Worm (Caenorhabditis elegans) whole organism, dauer: ENCODE measurements around the gene chk-1.

Experiments
- unc-62 ChIP-seq: sonication (generic microtip); optimal IDR thresholded peaks from 2 replicates; lab custom pipeline; 2017; ENCODE audit warnings: missing biosample characterization, missing genetic modification reagents, missing genetic modification characterization

Gene chk-1

DNA sequence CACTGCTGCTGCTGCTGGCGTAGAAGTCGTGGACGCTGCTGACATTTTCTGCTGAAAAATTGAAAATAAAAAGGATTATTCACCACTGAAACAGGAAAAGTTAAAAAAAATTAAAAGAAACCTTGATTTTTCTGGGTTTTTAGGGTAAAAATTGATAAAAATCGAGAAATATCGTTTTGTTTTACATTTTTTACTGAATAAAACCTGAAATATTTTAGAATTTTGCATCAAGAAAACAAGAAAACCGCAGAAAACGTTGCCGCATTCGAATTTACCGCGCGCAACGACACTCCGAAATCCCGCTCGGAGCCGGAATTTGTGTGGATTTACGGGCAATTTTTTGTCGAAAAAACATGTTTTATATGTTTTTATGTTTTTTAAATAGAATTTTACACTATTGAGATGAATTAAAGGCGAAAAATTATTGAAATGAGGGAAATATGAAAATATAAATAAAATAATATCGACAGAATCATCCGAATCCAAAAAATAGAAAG is at the start of gene chk-1:
chk-1 (minus strand) TSS at position 51 of the 497 bp plus-strand sequence.
- no peak for TF ChIP-seq unc-62 (GFP tag; lab: Kevin White, UChicago)

DNA sequence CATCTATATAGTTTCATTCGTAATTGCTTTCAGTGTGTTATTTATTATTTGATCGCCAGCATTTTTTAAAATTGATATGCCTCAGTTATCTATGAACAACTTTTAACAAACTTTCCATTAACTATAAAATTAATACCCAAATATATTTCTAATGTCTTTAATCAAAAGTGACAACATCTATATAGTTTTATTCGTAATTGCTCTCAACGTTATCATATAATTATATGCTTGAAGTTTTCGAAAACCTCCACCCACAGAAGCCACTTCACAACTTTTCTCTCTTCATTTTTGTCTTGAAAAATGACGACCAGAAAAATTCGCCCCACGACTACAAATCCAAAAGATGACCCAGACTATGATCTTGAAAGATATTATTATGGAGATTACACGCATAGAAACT is 49.1 kb upstream of the chk-1 start, which contains the start of gene srw-6:
srw-6 (plus strand) TSS at position 301 of the 400 bp plus-strand sequence.
- TF ChIP-seq unc-62 (GFP tag; lab: Kevin White, UChicago) = no peak

DNA sequence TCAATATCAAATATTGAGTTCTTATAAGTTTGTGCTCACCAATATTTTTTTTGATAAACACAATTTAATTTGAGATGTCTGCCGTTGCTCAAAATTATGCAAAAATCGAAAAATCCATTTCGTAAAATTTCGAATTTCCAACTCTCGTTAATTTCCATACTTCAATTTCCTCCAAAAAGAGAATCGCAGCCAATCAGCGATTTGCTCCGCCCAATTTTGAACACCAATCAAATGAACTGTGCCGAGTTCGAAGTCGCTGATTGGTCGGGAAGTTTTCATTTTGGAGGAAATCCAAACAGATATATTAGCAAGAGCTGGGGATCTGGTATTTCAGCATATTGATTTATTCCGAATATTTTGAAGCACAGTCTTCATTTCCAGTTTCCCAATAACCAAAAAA is 48.6 kb upstream of the chk-1 start:
- no peak for TF ChIP-seq unc-62 (GFP tag; lab: Kevin White, UChicago)

DNA sequence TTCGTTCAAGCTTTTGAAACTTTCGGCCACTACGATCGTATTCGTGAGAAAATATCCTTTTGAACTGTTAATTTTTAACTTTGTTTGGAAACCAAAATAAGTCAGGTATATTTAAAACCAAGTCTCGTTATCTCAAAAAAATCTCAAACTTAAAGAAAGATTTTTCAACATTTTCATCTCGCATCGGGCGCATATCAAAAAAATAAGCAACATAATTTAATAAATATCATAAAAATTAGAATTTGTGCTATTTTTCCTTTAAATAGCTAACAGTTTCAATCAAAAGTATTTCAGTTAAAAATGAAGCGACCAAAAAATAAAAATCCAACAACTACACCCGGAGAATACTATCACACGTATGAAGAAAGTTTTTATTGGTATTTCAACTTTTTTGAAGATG is 46.7 kb upstream of the chk-1 start, which contains the start of gene srw-7:
srw-7 (plus strand) TSS at position 301 of the 400 bp plus-strand sequence.
- TF ChIP-seq unc-62 (GFP tag; lab: Kevin White, UChicago) = no peak

DNA sequence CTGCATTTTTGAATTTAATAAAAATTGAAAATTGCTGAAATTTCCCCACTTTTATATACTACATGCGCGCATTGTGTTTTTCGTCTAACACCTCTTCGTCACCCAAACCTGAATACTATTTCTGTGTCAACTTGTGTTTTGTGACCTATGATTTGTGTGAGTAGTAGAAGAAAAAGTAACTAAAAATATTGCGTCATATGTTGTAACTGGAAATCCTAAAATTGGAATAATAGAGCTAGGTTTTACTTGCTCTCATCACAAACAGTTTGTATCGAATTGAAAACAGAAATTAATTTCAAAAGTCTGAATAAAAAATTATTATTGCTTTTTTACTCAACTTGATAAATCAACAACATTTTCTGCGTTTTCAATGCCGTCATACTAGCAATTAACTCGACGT is 46.2 kb upstream of the chk-1 start, which contains the start of gene R08F11.4:
R08F11.4 (minus strand) TSS at position 29 of the 400 bp plus-strand sequence.
- no peak for TF ChIP-seq unc-62 (GFP tag; lab: Kevin White, UChicago)

DNA sequence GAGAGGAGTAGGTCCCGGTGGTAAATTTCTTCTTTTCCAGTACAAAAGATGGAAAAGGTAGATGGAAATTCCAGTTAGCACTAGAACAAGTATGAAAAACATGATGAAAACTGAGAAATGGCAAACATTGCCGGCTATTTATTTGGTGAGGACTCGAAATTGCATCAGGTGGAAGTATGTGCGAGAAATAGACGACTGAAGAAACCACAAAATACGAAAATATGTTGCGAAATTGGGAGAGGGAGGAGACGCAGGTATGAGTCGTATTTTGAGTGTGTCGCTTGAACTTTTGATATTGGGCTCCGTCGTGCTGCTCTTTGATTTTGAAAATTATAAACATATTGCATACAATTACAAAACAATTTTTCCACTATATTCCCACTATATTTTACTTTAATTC is 44.1 kb upstream of the chk-1 start, which contains the start of gene cyp-33C8:
cyp-33C8 (minus strand) TSS at position 200 of the 400 bp plus-strand sequence.
- TF ChIP-seq unc-62 (GFP tag; lab: Kevin White, UChicago) = no peak

DNA sequence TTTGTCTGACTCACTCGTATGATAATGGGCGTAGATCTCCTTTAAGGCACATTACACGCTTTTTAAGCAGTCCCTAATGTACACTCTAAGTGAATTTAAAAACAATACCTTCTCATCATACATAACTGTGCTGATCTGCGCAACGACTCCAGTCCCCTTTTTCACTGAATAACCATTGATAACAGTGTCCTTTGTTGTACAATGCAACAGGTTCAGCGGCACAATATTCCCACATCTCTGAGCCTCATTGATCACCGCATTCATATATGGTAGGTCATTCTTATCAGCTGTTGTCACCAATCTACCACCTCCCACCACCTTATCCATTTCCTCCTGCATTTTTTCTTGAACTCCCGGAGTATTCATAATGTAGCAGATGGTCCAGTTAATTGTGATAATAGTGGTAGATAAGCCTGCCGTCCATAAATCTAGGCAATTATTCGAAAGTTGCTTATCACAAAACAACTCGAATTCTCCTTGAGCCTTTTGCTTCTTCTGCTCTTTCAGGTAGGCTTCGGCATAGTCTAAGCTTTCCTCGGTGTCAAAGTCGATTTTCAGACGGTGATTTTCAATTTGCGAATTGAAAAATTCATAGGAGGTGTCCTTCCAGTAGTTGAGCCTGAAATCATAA is 42.6 kb upstream of the chk-1 start:
- TF ChIP-seq unc-62 (GFP tag; lab: Kevin White, UChicago) = no peak

DNA sequence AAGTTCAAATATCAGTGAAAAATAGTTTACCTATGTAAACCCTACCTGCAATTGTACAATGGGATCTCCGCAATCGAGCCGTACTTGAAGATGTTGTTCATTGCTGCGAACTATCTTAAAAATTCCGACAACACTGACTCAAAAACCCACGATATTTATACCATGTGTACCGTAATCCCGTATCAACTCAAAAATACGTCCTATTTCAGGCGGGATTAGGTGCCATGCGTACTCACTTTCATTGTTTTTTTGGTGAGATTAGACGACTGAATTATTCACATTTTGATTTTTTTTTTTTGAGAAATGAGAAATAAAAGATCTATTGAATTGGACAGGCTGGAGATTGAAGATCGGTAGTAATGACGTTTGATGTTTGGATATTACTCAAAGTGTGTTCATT is 41.1 kb upstream of the chk-1 start, which contains the start of gene srt-30:
srt-30 (minus strand) TSS at position 101 of the 400 bp plus-strand sequence.
- no peak for TF ChIP-seq unc-62 (GFP tag; lab: Kevin White, UChicago)

DNA sequence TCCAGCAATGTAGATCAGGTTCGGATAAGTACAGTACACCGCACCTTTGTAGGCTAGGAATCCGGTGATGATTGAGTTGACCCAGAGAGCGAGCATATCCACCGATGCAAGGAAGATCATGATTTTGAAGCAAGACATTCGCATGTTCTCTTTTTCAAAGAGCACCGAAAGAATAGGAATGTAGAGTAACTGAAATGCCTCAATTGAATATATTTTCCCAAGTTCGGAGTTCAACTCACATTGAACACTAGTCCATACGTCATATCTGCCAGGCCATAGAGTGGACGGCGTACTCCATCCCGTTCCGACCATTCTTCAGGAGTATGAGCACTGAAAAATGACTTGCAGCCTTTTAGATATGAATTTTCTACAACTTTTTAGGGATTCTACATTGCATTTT is 40.5 kb upstream of the chk-1 start:
- no peak for TF ChIP-seq unc-62 (GFP tag; lab: Kevin White, UChicago)

DNA sequence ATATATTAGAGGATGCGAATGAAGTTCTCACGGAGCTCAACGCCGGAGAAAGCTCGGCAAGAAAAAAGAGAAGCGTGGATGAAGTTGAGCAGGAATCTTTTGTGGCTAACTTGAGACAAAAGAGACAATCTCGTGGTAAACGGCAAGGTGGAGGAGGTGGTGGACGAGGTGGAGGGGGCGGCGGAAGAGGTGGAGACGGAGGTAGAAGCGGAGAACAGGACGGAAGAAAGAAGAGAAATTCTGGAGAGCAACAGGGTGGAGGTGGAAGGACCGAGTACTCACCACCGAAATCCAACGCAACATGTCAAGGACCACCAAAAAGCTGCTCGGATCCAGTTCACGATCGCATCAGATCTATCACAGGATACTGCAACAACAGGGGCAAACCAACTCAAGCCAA is 31.2 kb upstream of the chk-1 start:
- no peak for TF ChIP-seq unc-62 (GFP tag; lab: Kevin White, UChicago)

DNA sequence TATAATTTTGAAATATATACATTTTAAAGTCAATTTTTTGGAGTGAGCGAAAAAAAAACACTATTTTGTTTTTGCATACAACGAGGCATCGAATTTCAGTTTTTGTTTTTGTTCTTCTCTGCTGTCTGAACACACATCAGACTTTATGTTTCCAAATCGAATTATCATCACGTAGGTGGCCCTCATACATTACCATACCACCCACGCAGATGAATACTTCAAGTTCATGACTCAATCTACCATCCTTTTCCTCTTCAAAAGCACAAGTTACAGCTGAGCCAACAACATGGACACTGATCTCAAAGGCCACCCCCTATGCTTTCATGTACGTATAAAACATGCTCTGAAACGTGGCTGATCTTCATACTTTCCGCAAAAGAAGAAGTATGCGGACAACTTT is 30.5 kb upstream of the chk-1 start, which contains the start of gene R08F11.7:
R08F11.7 (plus strand) TSS at position 301 of the 400 bp plus-strand sequence.
- no peak for TF ChIP-seq unc-62 (GFP tag; lab: Kevin White, UChicago)

DNA sequence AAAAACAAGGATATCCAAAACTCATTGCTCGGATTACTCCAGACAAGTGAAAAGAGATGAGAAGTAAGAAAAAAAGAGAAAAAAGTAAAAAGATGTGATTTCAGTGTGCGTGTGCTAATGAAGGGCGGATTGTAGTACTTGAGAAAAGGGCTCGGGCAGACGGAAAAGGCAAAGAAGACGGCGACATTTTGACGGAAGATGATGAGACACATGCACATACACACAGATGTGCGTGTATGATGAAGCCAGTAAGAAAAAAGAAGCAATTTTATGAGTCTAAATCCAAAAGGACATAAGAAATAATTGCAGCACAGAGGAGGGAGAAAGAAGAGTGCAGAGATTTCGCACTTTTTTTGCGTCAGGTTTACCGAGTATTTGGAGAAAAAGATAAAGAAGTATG is 29.3 kb upstream of the chk-1 start:
- TF ChIP-seq unc-62 (GFP tag; lab: Kevin White, UChicago) = no peak

DNA sequence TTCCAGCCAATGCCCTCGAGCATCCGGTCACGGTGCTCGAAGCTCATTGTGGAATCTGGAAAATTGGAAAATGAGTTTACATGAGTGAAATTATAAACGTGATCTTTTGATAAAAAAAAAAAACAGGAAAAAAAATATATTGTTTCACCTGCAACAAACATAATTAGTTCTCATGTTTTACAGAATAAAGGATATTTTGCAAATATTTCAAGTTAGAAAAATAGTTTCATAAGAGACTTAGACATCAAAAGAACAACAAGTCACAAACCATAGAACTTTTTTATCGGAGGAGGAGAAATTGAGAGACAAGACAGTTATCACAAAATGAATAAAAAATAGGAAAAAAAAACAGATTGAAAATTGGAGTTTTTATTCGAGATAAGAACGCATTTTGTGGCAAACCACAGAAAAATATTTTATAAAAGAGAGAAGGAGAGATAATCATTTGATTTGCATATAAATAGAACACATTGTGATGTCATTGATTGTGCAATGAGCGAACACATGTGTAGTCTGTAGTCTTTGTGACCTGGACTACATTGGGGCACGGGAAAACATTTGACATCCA is 25.0 kb upstream of the chk-1 start, which contains the start of gene R08F11.1:
R08F11.1 (minus strand) TSS at position 51 of the 568 bp plus-strand sequence.
- no peak for TF ChIP-seq unc-62 (GFP tag; lab: Kevin White, UChicago)

DNA sequence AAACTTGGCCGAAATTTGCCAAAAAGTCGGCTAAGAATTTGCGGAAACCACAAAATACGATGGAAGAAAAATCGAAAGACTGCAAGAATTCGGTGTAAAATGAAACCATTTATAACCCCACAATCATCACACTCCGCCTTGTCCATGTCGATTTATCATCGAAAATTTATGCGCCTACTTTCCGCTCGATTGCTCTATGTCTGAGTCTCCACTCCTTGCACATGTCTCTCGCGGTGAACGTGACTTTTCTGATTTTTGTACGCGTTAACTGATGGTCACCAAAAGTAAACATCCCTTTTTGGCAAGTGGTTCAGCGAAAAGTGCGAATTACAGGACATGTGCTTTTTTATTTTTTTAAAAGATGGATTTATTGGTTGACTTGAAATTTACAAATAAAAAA is 17.7 kb upstream of the chk-1 start:
- TF ChIP-seq unc-62 (GFP tag; lab: Kevin White, UChicago) = no peak

DNA sequence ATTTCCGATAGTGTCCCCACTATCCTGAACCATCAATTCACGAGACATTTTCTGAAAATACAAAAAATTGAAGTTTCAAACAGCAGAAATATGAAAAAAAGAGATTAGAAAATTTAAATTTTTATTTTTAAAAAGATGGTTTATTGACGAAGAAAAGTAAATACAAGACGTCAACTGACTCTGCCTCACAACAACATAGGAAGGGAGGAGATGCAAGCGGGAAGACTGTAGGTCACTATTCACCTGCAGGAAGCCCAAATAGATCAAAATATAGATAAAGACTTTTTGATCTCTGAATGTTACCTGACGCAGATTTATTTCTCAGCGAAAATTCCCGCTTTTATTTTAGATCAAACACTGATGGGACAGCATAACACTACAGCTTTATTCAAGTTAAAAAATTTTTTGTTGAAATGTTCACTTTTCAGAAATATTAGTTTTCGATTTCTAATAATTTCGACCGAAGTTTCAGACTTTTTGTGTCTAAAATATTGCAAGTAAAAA is 16.9 kb upstream of the chk-1 start, which contains the start of gene cysl-3:
cysl-3 (minus strand) TSS at position 51 of the 504 bp plus-strand sequence.
- no peak for TF ChIP-seq unc-62 (GFP tag; lab: Kevin White, UChicago)

DNA sequence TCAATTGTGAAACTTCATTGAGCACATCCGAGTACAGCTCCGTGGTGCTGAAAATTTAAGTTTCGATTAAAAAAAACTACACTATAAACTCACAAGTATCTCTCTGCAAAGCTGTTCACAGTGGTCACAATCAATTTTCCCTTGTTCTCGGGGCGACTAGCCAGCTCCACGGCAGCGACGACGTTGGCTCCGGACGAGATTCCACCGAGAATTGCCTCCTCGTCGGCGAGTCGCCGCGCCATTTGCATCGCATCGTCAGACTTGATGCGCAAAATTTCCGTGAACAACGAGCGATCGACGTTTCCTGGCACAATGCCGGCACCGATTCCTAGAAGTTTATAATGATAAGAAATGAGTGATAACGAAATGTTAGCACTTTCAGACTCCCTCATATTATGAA is 15.4 kb upstream of the chk-1 start:
- no peak for TF ChIP-seq unc-62 (GFP tag; lab: Kevin White, UChicago)
